Fruit fly (Drosophila melanogaster) whole organism, wandering third instar larva: ENCODE data around the gene Cpr92F.
A peak's percentile ranks its signal among the peaks of the same experiment; 100 is the strongest.

ENCODE experiments used
- Abd-B ChIP-seq: fragments of >200 bp; optimal IDR thresholded peaks from 2 replicates; lab custom pipeline; 2017; ENCODE audit warnings: missing biosample characterization, missing genetic modification characterization
- CG32264 ChIP-seq: fragments of 200-800 bp; sonication (Bioruptor generic); optimal IDR thresholded peaks from 2 replicates; lab custom pipeline; 2016; ENCODE audit warnings: missing biosample characterization, missing genetic modification characterization
- CG9705 ChIP-seq: fragments of 200-800 bp; sonication (Bioruptor generic); optimal IDR thresholded peaks from 2 replicates; lab custom pipeline; 2018; ENCODE audit warnings: missing biosample characterization, mild to moderate bottlenecking, missing genetic modification characterization
- CrebA ChIP-seq: fragments of 200-800 bp; sonication (Bioruptor generic); optimal IDR thresholded peaks from 2 replicates; lab custom pipeline; 2016; ENCODE audit warnings: missing biosample characterization, mild to moderate bottlenecking, missing genetic modification characterization, borderline replicate concordance
- Dfd ChIP-seq: fragments of >200 bp; optimal IDR thresholded peaks from 2 replicates; lab custom pipeline; 2017; ENCODE audit warnings: missing biosample characterization, missing genetic modification characterization
- Dif ChIP-seq: fragments of 200-275, 200-300 bp; sonication (Bioruptor generic); optimal IDR thresholded peaks from 2 replicates; lab custom pipeline; 2018; ENCODE audit warnings: missing biosample characterization, missing genetic modification characterization; ENCODE audit not compliant: partially characterized antibody
- GATAd ChIP-seq: sonication (Bioruptor generic); optimal IDR thresholded peaks from 2 replicates; lab custom pipeline; 2016; ENCODE audit warnings: missing biosample characterization, missing genetic modification characterization
- HLH106 ChIP-seq: fragments of 200-800 bp; optimal IDR thresholded peaks from 3 replicates; lab custom pipeline; 2019; ENCODE audit warnings: missing biosample characterization, mild to moderate bottlenecking, missing genetic modification characterization, moderate library complexity
- Hnf4 ChIP-seq: fragments of 200-800 bp; sonication (Bioruptor generic); optimal IDR thresholded peaks from 2 replicates; lab custom pipeline; 2016; ENCODE audit warnings: missing biosample characterization, mild to moderate bottlenecking, missing genetic modification characterization
- Hr83 ChIP-seq: fragments of 200-300 bp; sonication (Bioruptor generic); optimal IDR thresholded peaks from 2 replicates; lab custom pipeline; 2016; ENCODE audit warnings: missing biosample characterization, mild to moderate bottlenecking, missing genetic modification characterization, moderate library complexity; ENCODE audit not compliant: poor library complexity, severe bottlenecking
- Jra ChIP-seq: sonication (Bioruptor generic); optimal IDR thresholded peaks from 2 replicates; lab custom pipeline; 2016; ENCODE audit warnings: missing biosample characterization, missing genetic modification characterization
- Mio ChIP-seq: sonication (Bioruptor generic); optimal IDR thresholded peaks from 2 replicates; lab custom pipeline; 2016; ENCODE audit warnings: missing biosample characterization, missing genetic modification characterization
- Myc ChIP-seq: fragments of >200 bp; optimal IDR thresholded peaks from 2 replicates; lab custom pipeline; 2017
- N ChIP-seq: fragments of >200 bp; optimal IDR thresholded peaks from 2 replicates; lab custom pipeline; 2018; ENCODE audit warnings: missing biosample characterization, missing external identifiers, missing genetic modification characterization
- OdsH ChIP-seq: fragments of 200-800 bp; sonication (Bioruptor generic); optimal IDR thresholded peaks from 2 replicates; lab custom pipeline; 2016; ENCODE audit warnings: missing biosample characterization, mild to moderate bottlenecking, missing genetic modification characterization
- Rel ChIP-seq, 2 experiments: fragments of 200-800 bp; sonication (Bioruptor generic) in 1 of 2; optimal IDR thresholded peaks; 2 replicates in 1 of 2; 3 replicates in 1 of 2; lab custom pipeline; 2016 to 2019; ENCODE audit warnings: mild to moderate bottlenecking in 2 of 2, missing biosample characterization in 2 of 2, missing genetic modification characterization in 2 of 2, moderate library complexity in 1 of 2
- Sp1 ChIP-seq: fragments of 200-800 bp; sonication (Bioruptor generic); optimal IDR thresholded peaks from 3 replicates; lab custom pipeline; 2019; ENCODE audit warnings: missing biosample characterization, mild to moderate bottlenecking, missing genetic modification characterization, moderate library complexity
- Vsx2 ChIP-seq: fragments of 200-300, 225-300 bp; sonication (Bioruptor generic); optimal IDR thresholded peaks from 2 replicates; lab custom pipeline; 2018; ENCODE audit warnings: missing biosample characterization, missing genetic modification characterization; ENCODE audit not compliant: partially characterized antibody
- br ChIP-seq: fragments of 200-800 bp; sonication (Bioruptor generic); optimal IDR thresholded peaks from 2 replicates; lab custom pipeline; 2016; ENCODE audit warnings: missing biosample characterization, missing genetic modification characterization
- dmrt93B ChIP-seq: fragments of 200-800 bp; sonication (Bioruptor generic); optimal IDR thresholded peaks from 2 replicates; lab custom pipeline; 2018; ENCODE audit warnings: missing biosample characterization, mild to moderate bottlenecking, missing genetic modification characterization
- ey ChIP-seq: fragments of 200-800 bp; sonication (Bioruptor generic); optimal IDR thresholded peaks from 2 replicates; lab custom pipeline; 2016; ENCODE audit warnings: missing biosample characterization, missing genetic modification characterization
- fru ChIP-seq: fragments of 200-800 bp; sonication (Bioruptor generic); optimal IDR thresholded peaks from 3 replicates; lab custom pipeline; 2016; ENCODE audit warnings: missing biosample characterization, mild to moderate bottlenecking, missing genetic modification characterization
- h ChIP-seq: fragments of 200-800 bp; sonication (Bioruptor generic); optimal IDR thresholded peaks from 3 replicates; lab custom pipeline; 2016; ENCODE audit warnings: missing biosample characterization, mild to moderate bottlenecking, missing genetic modification characterization
- lola ChIP-seq: fragments of >200 bp; optimal IDR thresholded peaks from 2 replicates; lab custom pipeline; 2017; ENCODE audit warnings: missing biosample characterization, missing genetic modification characterization
- pan ChIP-seq: fragments of >200 bp; optimal IDR thresholded peaks from 2 replicates; lab custom pipeline; 2017
- psq ChIP-seq: fragments of 200-800 bp; sonication (Bioruptor generic); optimal IDR thresholded peaks from 3 replicates; lab custom pipeline; 2017; ENCODE audit warnings: missing biosample characterization, mild to moderate bottlenecking, missing genetic modification characterization, moderate library complexity
- sage ChIP-seq: fragments of 200-800 bp; sonication (Bioruptor generic); optimal IDR thresholded peaks from 2 replicates; lab custom pipeline; 2016; ENCODE audit warnings: missing biosample characterization, mild to moderate bottlenecking, missing genetic modification characterization
- sv ChIP-seq: fragments of 200-800 bp; sonication (Bioruptor generic); optimal IDR thresholded peaks from 3 replicates; lab custom pipeline; 2016; ENCODE audit warnings: missing biosample characterization, missing genetic modification characterization
- woc ChIP-seq: sonication (Bioruptor generic); optimal IDR thresholded peaks from 2 replicates; lab custom pipeline; 2016; ENCODE audit warnings: missing biosample characterization, mild to moderate bottlenecking, missing genetic modification characterization

Cpr92F gene

DNA sequence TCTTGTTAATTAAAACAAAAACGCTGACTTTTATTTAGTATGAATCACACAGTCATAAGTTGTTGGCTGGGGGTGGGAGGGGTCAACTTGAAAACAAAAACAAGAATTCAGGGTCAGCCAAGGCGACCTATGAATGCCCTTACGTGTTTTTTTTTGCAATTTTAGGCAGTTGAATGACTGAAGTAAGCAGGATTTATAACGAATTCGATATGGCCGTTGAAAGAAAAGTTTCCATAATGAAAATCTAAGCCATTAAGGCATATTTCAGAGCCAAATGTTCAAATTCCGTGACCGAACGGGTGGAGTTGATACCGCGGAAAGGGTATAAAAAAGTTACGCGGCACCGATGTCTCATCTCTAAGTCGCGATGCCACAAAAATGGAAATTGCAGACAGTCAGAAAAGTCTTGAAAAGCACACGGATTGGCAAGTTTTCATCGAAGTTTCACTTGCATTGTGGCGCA is 35.4 kb upstream of the Cpr92F start:
- no peak for TF ChIP-seq sage (GFP tag; lab: Kevin White, UChicago)
- peak; percentile 97 for TF ChIP-seq woc (GFP tag; lab: Kevin White, UChicago)
- TF ChIP-seq ey (GFP tag; lab: Kevin White, UChicago): peak; percentile 76
- no peak for TF ChIP-seq Hr83 (GFP tag; lab: Kevin White, UChicago)
- TF ChIP-seq sv (GFP tag; lab: Kevin White, UChicago): peak; percentile 19
- TF ChIP-seq psq (GFP tag; lab: Kevin White, UChicago): peak; percentile 62
- TF ChIP-seq Mio (GFP tag; lab: Kevin White, UChicago): no peak
- TF ChIP-seq pan (lab: Kevin White, UChicago): no peak
- peak; percentile 41 for TF ChIP-seq CG32264 (GFP tag; lab: Kevin White, UChicago)
- TF ChIP-seq Abd-B (GFP tag; lab: Kevin White, UChicago): no peak
- TF ChIP-seq Jra (GFP tag; lab: Kevin White, UChicago): peak; percentile 69
- TF ChIP-seq br (GFP tag; lab: Kevin White, UChicago): peak; percentile 86
- TF ChIP-seq CG9705: peak; percentile 37
- TF ChIP-seq OdsH (GFP tag; lab: Kevin White, UChicago): peak; percentile 79
- TF ChIP-seq N (GFP tag; lab: Kevin White, UChicago): no peak

DNA sequence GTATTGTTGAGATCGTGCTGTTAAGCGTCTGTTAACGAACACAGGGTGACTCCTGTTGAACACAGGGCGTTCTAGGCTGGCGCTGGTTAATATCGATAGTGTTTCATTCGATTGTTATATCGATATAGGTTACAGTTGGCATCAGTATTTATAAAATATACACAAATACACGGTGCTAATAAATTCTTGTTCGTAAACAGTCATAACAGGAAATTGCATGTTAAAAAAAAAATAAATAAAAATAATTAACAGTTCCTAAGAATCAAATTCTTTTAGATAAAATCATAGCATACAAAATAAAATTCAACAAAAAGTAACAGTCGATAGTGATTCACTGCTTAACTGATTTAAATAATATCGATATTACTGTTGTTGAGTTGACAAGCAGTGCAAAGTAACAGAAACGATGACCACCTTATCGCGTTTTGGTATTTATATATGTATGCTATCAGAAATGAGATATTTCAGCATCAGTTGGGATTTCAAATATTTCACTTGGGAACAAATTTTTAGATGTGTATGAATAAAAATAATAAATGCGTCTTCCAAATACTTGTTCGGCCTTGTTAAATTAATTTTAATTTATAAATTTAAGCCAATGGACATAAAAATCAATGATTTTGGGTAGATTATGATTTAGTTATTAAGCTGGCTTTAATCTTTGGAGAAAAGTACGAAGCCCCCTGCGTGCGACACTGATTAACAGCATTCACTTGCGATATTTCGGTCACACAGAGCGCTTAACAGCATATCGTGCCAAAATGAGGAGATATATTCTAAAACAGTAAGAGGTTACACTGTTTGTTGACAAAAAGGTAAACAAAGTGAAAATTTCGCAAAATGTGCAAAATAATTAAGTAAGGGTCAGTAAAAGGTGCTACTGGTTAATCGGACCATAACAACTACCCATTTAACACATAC is 34.4 kb upstream of the Cpr92F start, which contains the start of the genes Pi3K92E and Lrrk:
TSS of gene Pi3K92E (minus strand) at position 59 of the 921 bp plus-strand sequence.
TSS of gene Lrrk (plus strand) at position 807 of the 921 bp plus-strand sequence.
- TF ChIP-seq HLH106 (tag; lab: Kevin White, UChicago): peak; percentile 36
- TF ChIP-seq Hr83 (GFP tag; lab: Kevin White, UChicago): peak; percentile 11
- no peak for TF ChIP-seq fru (GFP tag; lab: Kevin White, UChicago)
- TF ChIP-seq h (GFP tag; lab: Kevin White, UChicago): peak; percentile 12
- TF ChIP-seq CG9705: peak; percentile 18
- TF ChIP-seq, all 38 proteins: peak for 4

DNA sequence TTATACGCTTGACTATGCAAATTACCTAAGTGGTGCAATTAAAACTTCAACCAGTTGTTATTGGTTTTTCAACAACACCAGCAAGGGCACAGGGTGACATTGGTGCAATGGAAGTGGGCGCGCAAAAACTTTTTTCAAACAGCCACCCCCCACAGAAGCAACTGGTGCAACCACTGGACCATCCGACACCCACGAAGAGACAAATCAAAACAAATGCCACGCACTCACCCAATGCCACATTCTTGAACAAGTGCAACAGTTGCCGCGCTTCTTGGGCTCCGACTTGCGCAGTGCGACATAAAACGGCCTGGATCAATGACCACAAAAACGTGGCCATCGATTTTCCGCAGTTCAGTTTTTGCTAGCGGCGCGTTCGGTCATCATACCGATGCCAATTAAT is 33.6 kb upstream of the Cpr92F start:
- TF ChIP-seq GATAd (GFP tag; lab: Kevin White, UChicago) (no peak), Hr83 (GFP tag; lab: Kevin White, UChicago) (no peak), Myc (lab: Kevin White, UChicago) (peak; percentile 11), Hnf4 (GFP tag; lab: Kevin White, UChicago) (no peak)

DNA sequence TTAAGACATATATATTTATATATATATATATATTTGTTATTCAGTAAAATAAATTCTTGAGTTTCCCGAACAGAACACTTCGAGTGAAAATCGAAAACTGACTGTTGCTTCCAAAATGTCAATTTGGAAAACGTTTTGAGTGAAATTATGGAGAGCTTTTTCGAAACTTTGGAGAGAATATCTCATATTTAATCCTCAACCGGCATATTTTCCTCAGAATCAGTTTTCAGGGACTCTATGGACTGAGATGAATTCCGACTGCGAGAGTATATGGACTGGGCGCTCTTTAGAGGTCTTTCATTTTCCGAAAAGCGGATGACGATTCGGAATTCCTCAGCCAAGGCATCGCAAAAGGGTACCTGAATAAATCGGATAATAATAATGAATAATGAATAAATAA is 20.8 kb upstream of the Cpr92F start, which contains the start of gene GluRIIE:
TSS of gene GluRIIE (minus strand) at position 101 of the 400 bp plus-strand sequence.
- TF ChIP-seq br (GFP tag; lab: Kevin White, UChicago) (no peak), Abd-B (GFP tag; lab: Kevin White, UChicago) (no peak), Rel (GFP tag; optimal IDR thresholded peaks at IDR 0.05; lab: Kevin White, UChicago) (no peak), Rel (tag; optimal IDR thresholded peaks at IDR 0.05; lab: Kevin White, UChicago) (no peak), dmrt93B (GFP tag; lab: Kevin White, UChicago) (no peak), ey (GFP tag; lab: Kevin White, UChicago) (no peak), sv (GFP tag; lab: Kevin White, UChicago) (no peak), Sp1 (GFP tag; lab: Kevin White, UChicago) (no peak), Dif (GFP tag; lab: Kevin White, UChicago) (no peak), CG9705 (no peak), h (GFP tag; lab: Kevin White, UChicago) (no peak), lola (GFP tag; lab: Kevin White, UChicago) (no peak), Dfd (GFP tag; lab: Kevin White, UChicago) (no peak), Vsx2 (GFP tag; lab: Kevin White, UChicago) (no peak), sage (GFP tag; lab: Kevin White, UChicago) (no peak), N (GFP tag; lab: Kevin White, UChicago) (no peak), CrebA (GFP tag; lab: Kevin White, UChicago) (no peak)
